Worm (Caenorhabditis elegans) whole organism, L1 larva: ENCODE measurements around the gene F21D12.2.

Experiments used
- efl-1 ChIP-seq, 4 experiments: fragments of 150-350 bp; optimal IDR thresholded peaks in 3 of 4; peaks in 1 of 4; 1 replicate in 1 of 4; 2 replicates in 3 of 4; lab custom pipeline; 2014; ENCODE audit warnings: missing biosample characterization in 2 of 4, missing genetic modification characterization in 2 of 4, missing genetic modification reagents in 2 of 4
- lin-13 ChIP-seq: fragments of 150-350 bp; optimal IDR thresholded peaks from 2 replicates; lab custom pipeline; 2014; ENCODE audit warnings: missing biosample characterization, missing genetic modification reagents, missing genetic modification characterization
- lin-35 ChIP-seq, 2 experiments: fragments of 150-350 bp; optimal IDR thresholded peaks; 2 replicates each; lab custom pipeline; 2014; ENCODE audit warnings: missing biosample characterization in 2 of 2, missing genetic modification characterization in 2 of 2, missing genetic modification reagents in 2 of 2
- mdl-1 ChIP-seq, 2 experiments: fragments of 150-350 bp; optimal IDR thresholded peaks; 2 replicates each; lab custom pipeline; 2014 to 2017; ENCODE audit warnings: missing biosample characterization in 2 of 2, missing genetic modification characterization in 2 of 2, inconsistent platforms in 1 of 2
- nhr-11 ChIP-seq: fragments of 150-350 bp; optimal IDR thresholded peaks from 2 replicates; lab custom pipeline; 2014; ENCODE audit warnings: missing biosample characterization, missing genetic modification characterization
- nhr-12 ChIP-seq: sonication (generic microtip); optimal IDR thresholded peaks from 2 replicates; lab custom pipeline; 2017; ENCODE audit warnings: missing biosample characterization, missing genetic modification characterization
- nhr-28 ChIP-seq: fragments of 150-350 bp; optimal IDR thresholded peaks from 2 replicates; lab custom pipeline; 2014; ENCODE audit warnings: missing biosample characterization, missing genetic modification characterization
- nhr-71 ChIP-seq: sonication (generic microtip); optimal IDR thresholded peaks from 2 replicates; lab custom pipeline; 2016; ENCODE audit warnings: mild to moderate bottlenecking, missing genetic modification characterization, moderate library complexity, missing compliant biosample characterization
- pag-3 ChIP-seq: sonication (generic microtip); optimal IDR thresholded peaks from 2 replicates; lab custom pipeline; 2017; ENCODE audit warnings: missing genetic modification characterization, mild to moderate bottlenecking, missing compliant biosample characterization, antibody characterized with exemption, borderline replicate concordance; ENCODE audit not compliant: insufficient read depth
- pqm-1 ChIP-seq: sonication (generic microtip); optimal IDR thresholded peaks from 3 replicates; lab custom pipeline; 2017; ENCODE audit warnings: missing biosample characterization, missing genetic modification characterization
- skn-1 ChIP-seq: fragments of 150-350 bp; optimal IDR thresholded peaks from 2 replicates; lab custom pipeline; 2014; ENCODE audit warnings: missing biosample characterization, missing genetic modification characterization
- snpc-4 ChIP-seq: fragments of 150-350 bp; optimal IDR thresholded peaks from 2 replicates; lab custom pipeline; 2014; ENCODE audit warnings: missing biosample characterization, missing genetic modification characterization
- zag-1 ChIP-seq: fragments of 150-350 bp; optimal IDR thresholded peaks from 2 replicates; lab custom pipeline; 2014; ENCODE audit warnings: missing biosample characterization, missing genetic modification characterization

ce11 chrII:7298197-7298682 lies 19.3 kb upstream of the F21D12.2 start, which contains the start of gene puf-8:
- TF ChIP-seq pqm-1 (tag; lab: Kevin White, UChicago): no peak
- TF ChIP-seq nhr-12 (tag; lab: Kevin White, UChicago): no peak
- TF ChIP-seq pag-3 (tag; lab: Kevin White, UChicago): no peak
- TF ChIP-seq snpc-4: no peak
- no peak for TF ChIP-seq nhr-11 (tag; lab: Kevin White, UChicago)
- TF ChIP-seq nhr-28 (tag; lab: Kevin White, UChicago): no peak
- TF ChIP-seq zag-1 (tag; lab: Kevin White, UChicago): no peak
- no peak for TF ChIP-seq lin-35 (GFP tag; optimal IDR thresholded peaks at IDR 0.05; lab: Kevin White, UChicago)
- TF ChIP-seq skn-1 (tag; lab: Kevin White, UChicago): no peak
- TF ChIP-seq mdl-1 (tag; optimal IDR thresholded peaks at IDR 0.05; lab: Kevin White, UChicago): no peak
- TF ChIP-seq efl-1 (optimal IDR thresholded peaks at IDR 0.05; lab: Kevin White, UChicago): no peak
- no peak for TF ChIP-seq efl-1 (GFP tag; optimal IDR thresholded peaks at IDR 0.05 in 1 of 2; lab: Kevin White, UChicago)
- no peak for TF ChIP-seq lin-13
- no peak for TF ChIP-seq nhr-71
